Worm (Caenorhabditis elegans): Measurements from ENCODE around the gene srz-42.

ce11 chrIV:14089749-14090148 is 39.4 kb upstream of the srz-42 start:
- TF ChIP-seq Y75B8A.6 (GFP tag; IDR thresholded peaks at IDR 0.05), result no peak
- TF ChIP-seq unc-39 (tag; optimal IDR thresholded peaks at IDR 0.05), result no peak
- TF ChIP-seq ama-1 (optimal IDR thresholded peaks at IDR 0.05), result no peak
- no peak for TF ChIP-seq set-16 (GFP tag; IDR thresholded peaks at IDR 0.05)
- no peak for TF ChIP-seq Y105C5A.15 (GFP tag; IDR thresholded peaks at IDR 0.05)
- no peak for TF ChIP-seq gei-8 (GFP tag; optimal IDR thresholded peaks at IDR 0.05)
